Worm (Caenorhabditis elegans): ENCODE measurements around the gene F26F4.8.

DNA sequence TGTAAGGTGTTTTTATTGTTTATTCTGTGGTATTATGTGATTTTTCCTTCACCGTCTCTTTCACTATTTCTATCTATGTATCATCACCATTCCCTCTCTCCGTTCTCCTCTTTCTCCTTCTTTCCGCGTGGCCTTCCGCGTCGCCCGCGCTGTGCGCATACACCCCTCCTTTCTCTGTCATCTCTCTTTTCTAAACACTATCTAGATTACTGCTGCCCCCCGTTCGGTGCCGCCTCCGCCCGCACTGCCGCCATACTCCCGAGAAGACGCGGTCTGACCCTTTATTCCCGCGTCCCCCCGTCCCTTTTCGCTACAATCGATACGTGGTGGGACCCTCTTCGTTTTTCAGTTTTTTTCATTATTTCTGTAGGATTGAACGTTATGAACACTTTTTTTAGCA lies 43.4 kb upstream of the F26F4.8 start:
- TF ChIP-seq ceh-36 (tag; optimal IDR thresholded peaks at IDR 0.05), result no peak
- peak; percentile 28 for TF ChIP-seq F13C5.2 (tag; optimal IDR thresholded peaks at IDR 0.05)
- TF ChIP-seq ama-1 (optimal IDR thresholded peaks at IDR 0.05), result no peak
- TF ChIP-seq ceh-13 (GFP tag; optimal IDR thresholded peaks at IDR 0.05), result no peak
- TF ChIP-seq hmbx-1 (tag; optimal IDR thresholded peaks at IDR 0.05), result no peak
- 0 out of 2 replicates have a peak, but pooled peaks have one; percentile 6 for TF ChIP-seq flt-1 (GFP tag; IDR thresholded peaks at IDR 0.05)
- 0 out of 2 replicates have a peak, but pooled peaks have one; percentile 25 for TF ChIP-seq sea-1 (GFP tag; conservative IDR thresholded peaks at IDR 0.05)
- no peak for TF ChIP-seq tbx-11 (GFP tag; IDR thresholded peaks at IDR 0.05)
- no peak for TF ChIP-seq tra-4 (tag; optimal IDR thresholded peaks at IDR 0.05)
- no peak for TF ChIP-seq ets-7 (tag; optimal IDR thresholded peaks at IDR 0.05)
- TF ChIP-seq scrt-1 (GFP tag; IDR thresholded peaks at IDR 0.05), result no peak
- peak; percentile 57 for TF ChIP-seq aly-1 (tag; optimal IDR thresholded peaks at IDR 0.05)
- TF ChIP-seq pes-1 (GFP tag; IDR thresholded peaks at IDR 0.05), result no peak
- peak; percentile 21 for TF ChIP-seq B0310.2 (tag; optimal IDR thresholded peaks at IDR 0.05)
